Worm (Caenorhabditis elegans) whole organism, L4 larva: Measurements from ENCODE around the gene ddo-2.

ENCODE experiments used
- ama-1 ChIP-seq: fragments of 150-350 bp; optimal IDR thresholded peaks from 2 replicates; lab custom pipeline; 2014; ENCODE audit warnings: inconsistent platforms, mixed read lengths
- ces-1 ChIP-seq: fragments of 150-350 bp; sonication (generic microtip); optimal IDR thresholded peaks from 4 replicates; lab custom pipeline; 2014; ENCODE audit warnings: missing biosample characterization, missing genetic modification reagents, missing genetic modification characterization
- egl-27 ChIP-seq: sonication (generic microtip); optimal IDR thresholded peaks from 3 replicates; lab custom pipeline; 2017; ENCODE audit warnings: missing biosample characterization, missing genetic modification reagents, missing genetic modification characterization
- lim-7 ChIP-seq: fragments of 200-800 bp; sonication (Bioruptor generic); IDR thresholded peaks from 2 replicates; pipeline ENCODE4 v1.3.6; 2022; ENCODE audit warnings: missing genetic modification characterization, missing compliant biosample characterization
- lsy-2 ChIP-seq, 2 experiments: fragments of 150-350 bp in 1 of 2; sonication (generic microtip) in 1 of 2; optimal IDR thresholded peaks; 2 replicates each; lab custom pipeline; 2014 to 2017; ENCODE audit warnings: missing biosample characterization in 2 of 2, missing genetic modification characterization in 2 of 2
- mxl-3 ChIP-seq: fragments of 200-800 bp; sonication (Bioruptor generic); optimal IDR thresholded peaks from 2 replicates; lab custom pipeline; 2018; ENCODE audit warnings: mild to moderate bottlenecking, missing genetic modification characterization, missing compliant biosample characterization
- nhr-25 ChIP-seq: sonication (generic microtip); optimal IDR thresholded peaks from 2 replicates; lab custom pipeline; 2017; ENCODE audit warnings: missing genetic modification characterization, mild to moderate bottlenecking, missing compliant biosample characterization, antibody characterized with exemption, moderate library complexity, borderline replicate concordance; ENCODE audit not compliant: insufficient read depth
- nhr-76 ChIP-seq: fragments of 150-350 bp; optimal IDR thresholded peaks from 2 replicates; lab custom pipeline; 2014; ENCODE audit warnings: missing biosample characterization, missing genetic modification characterization
- nhr-77 ChIP-seq: fragments of 150-350 bp; optimal IDR thresholded peaks from 2 replicates; lab custom pipeline; 2014; ENCODE audit warnings: missing biosample characterization, missing genetic modification characterization
- pqm-1 ChIP-seq: sonication (generic microtip); optimal IDR thresholded peaks from 2 replicates; lab custom pipeline; 2017; ENCODE audit warnings: missing biosample characterization, missing genetic modification characterization
- unc-62 ChIP-seq, 3 experiments: fragments of 150-350 bp in 1 of 3; sonication (generic microtip); optimal IDR thresholded peaks in 2 of 3; peaks in 1 of 3; 1 replicate in 1 of 3; 2 replicates in 2 of 3; lab custom pipeline; 2014 to 2017; ENCODE audit warnings: missing biosample characterization in 3 of 3, missing genetic modification characterization in 3 of 3, missing genetic modification reagents in 3 of 3, missing genotype in 1 of 3
- ztf-11 ChIP-seq: fragments of 150-350 bp; optimal IDR thresholded peaks from 2 replicates; lab custom pipeline; 2014; ENCODE audit warnings: missing biosample characterization, missing genetic modification characterization

DNA sequence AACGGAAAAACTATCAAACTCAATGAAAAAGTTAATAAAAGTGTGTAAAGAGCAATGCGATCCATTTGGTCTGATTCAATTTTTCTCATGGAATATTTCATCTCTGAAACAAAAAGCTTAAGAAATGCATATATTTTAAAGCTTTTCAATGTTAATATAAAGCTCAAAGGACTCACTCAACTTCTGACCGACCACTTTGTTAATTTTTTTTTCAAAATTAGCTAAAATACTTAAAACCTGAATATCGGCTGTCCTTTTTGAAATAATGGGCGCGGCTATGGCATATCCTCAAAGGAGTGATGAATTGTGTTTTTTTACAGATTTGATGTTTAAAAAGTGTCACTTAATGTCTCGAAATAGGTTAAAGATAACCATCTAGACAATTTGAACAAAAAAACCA lies 45.7 kb downstream of the ddo-2 start, which contains the start of gene C02H6.1:
- TF ChIP-seq mxl-3 (GFP tag; lab: Kevin White, UChicago) (no peak), pqm-1 (no peak), nhr-77 (tag; lab: Kevin White, UChicago) (no peak), ces-1 (no peak), lsy-2 (tag; optimal IDR thresholded peaks at IDR 0.05; lab: Kevin White, UChicago) (no peak), ztf-11 (tag; lab: Kevin White, UChicago) (no peak), unc-62 (GFP tag; optimal IDR thresholded peaks at IDR 0.05 in 1 of 2; lab: Kevin White, UChicago) (no peak), unc-62 (tag; optimal IDR thresholded peaks at IDR 0.05; lab: Kevin White, UChicago) (no peak), nhr-25 (tag; lab: Kevin White, UChicago) (no peak), nhr-76 (no peak), egl-27 (tag; lab: Kevin White, UChicago) (no peak), lim-7 (GFP tag; lab: Robert Waterston, UW) (no peak), ama-1 (lab: Kevin White, UChicago) (no peak)
